Worm (Caenorhabditis elegans) whole organism, young adult: ENCODE results near the gene srx-68.

Experiments
- B0035.1 ChIP-seq: sonication (generic microtip); optimal IDR thresholded peaks from 2 replicates; lab custom pipeline; 2016; ENCODE audit warnings: missing genetic modification characterization, mild to moderate bottlenecking, missing compliant biosample characterization, missing genotype, missing genetic modification reagents
- F22D6.2 ChIP-seq: sonication (generic microtip); optimal IDR thresholded peaks from 2 replicates; lab custom pipeline; 2016; ENCODE audit warnings: mild to moderate bottlenecking, missing genetic modification characterization, missing compliant biosample characterization
- F33H1.4 ChIP-seq: fragments of 200-800 bp; sonication (Bioruptor generic); IDR thresholded peaks from 2 replicates; pipeline ENCODE4 v1.3.6; 2022; ENCODE audit warnings: missing genetic modification reagents, missing genetic modification characterization, missing compliant biosample characterization
- F37B4.10 ChIP-seq: fragments of 200-800 bp; sonication (Bioruptor generic); IDR thresholded peaks from 2 replicates; pipeline ENCODE4 v1.3.6; 2022; ENCODE audit warnings: missing genetic modification characterization, missing compliant biosample characterization
- F52B5.7 ChIP-seq: sonication (generic microtip); optimal IDR thresholded peaks from 2 replicates; lab custom pipeline; 2016; ENCODE audit warnings: mild to moderate bottlenecking, missing genetic modification characterization, missing compliant biosample characterization
- T07F8.4 ChIP-seq: sonication (generic microtip); optimal IDR thresholded peaks from 2 replicates; lab custom pipeline; 2016; ENCODE audit warnings: mild to moderate bottlenecking, missing genetic modification characterization, moderate library complexity, missing compliant biosample characterization
- T26A5.8 ChIP-seq: sonication (generic microtip); optimal IDR thresholded peaks from 2 replicates; lab custom pipeline; 2016; ENCODE audit warnings: missing genetic modification characterization, missing compliant biosample characterization
- Y56A3A.18 ChIP-seq: fragments of 200-800 bp; sonication (Bioruptor generic); IDR thresholded peaks from 2 replicates; pipeline ENCODE4 v1.3.6; 2022; ENCODE audit warnings: missing genetic modification reagents, missing genetic modification characterization, missing compliant biosample characterization
- Y67H2A.10 ChIP-seq: fragments of 200-800 bp; sonication (Bioruptor generic); conservative IDR thresholded peaks from 2 replicates; pipeline ENCODE4 v1.3.6; 2022; ENCODE audit warnings: missing genetic modification reagents, missing genetic modification characterization, missing compliant biosample characterization
- ZK185.1 ChIP-seq: sonication (generic microtip); optimal IDR thresholded peaks from 2 replicates; lab custom pipeline; 2016; ENCODE audit warnings: mild to moderate bottlenecking, missing genetic modification characterization, missing compliant biosample characterization; ENCODE audit not compliant: poor library complexity, severe bottlenecking
- aptf-2 ChIP-seq: fragments of 200-800 bp; sonication (Bioruptor generic); conservative IDR thresholded peaks from 2 replicates; pipeline ENCODE4 v1.3.6; 2022; ENCODE audit warnings: missing genetic modification reagents, missing genetic modification characterization, missing compliant biosample characterization
- aptf-3 ChIP-seq: fragments of 200-800 bp; sonication (Bioruptor generic); IDR thresholded peaks from 2 replicates; pipeline ENCODE4 v1.3.6; 2022; ENCODE audit warnings: missing genetic modification characterization, missing compliant biosample characterization
- athp-1 ChIP-seq: sonication (generic microtip); optimal IDR thresholded peaks from 2 replicates; lab custom pipeline; 2017; ENCODE audit warnings: mild to moderate bottlenecking, missing genetic modification characterization, missing compliant biosample characterization
- attf-3 ChIP-seq: fragments of 200-800 bp; sonication (Bioruptor generic); conservative IDR thresholded peaks from 2 replicates; pipeline ENCODE4 v1.3.6; 2022; ENCODE audit warnings: missing genetic modification reagents, missing genetic modification characterization, missing compliant biosample characterization
- ccch-3 ChIP-seq: fragments of 200-800 bp; sonication (Bioruptor generic); optimal IDR thresholded peaks from 2 replicates; lab custom pipeline; 2018; ENCODE audit warnings: mild to moderate bottlenecking, missing genetic modification characterization, missing compliant biosample characterization
- ceh-79 ChIP-seq: sonication (generic microtip); optimal IDR thresholded peaks from 2 replicates; lab custom pipeline; 2017; ENCODE audit warnings: mild to moderate bottlenecking, missing genetic modification characterization, missing compliant biosample characterization
- him-1 ChIP-seq: sonication (generic microtip); optimal IDR thresholded peaks from 2 replicates; lab custom pipeline; 2016; ENCODE audit warnings: missing genotype, missing genetic modification reagents, missing genetic modification characterization, missing compliant biosample characterization
- hmg-1.2 ChIP-seq: fragments of 200-800 bp; sonication (Bioruptor generic); IDR thresholded peaks from 2 replicates; pipeline ENCODE4 v1.3.6; 2022; ENCODE audit warnings: missing genetic modification reagents, missing genetic modification characterization, missing compliant biosample characterization
- hsf-1 ChIP-seq: fragments of 200-800 bp; sonication (Bioruptor generic); IDR thresholded peaks from 2 replicates; pipeline ENCODE4 v1.3.6; 2022; ENCODE audit warnings: missing genetic modification reagents, missing genetic modification characterization, missing compliant biosample characterization
- lin-40 ChIP-seq: sonication (generic microtip); optimal IDR thresholded peaks from 2 replicates; lab custom pipeline; 2016; ENCODE audit warnings: missing genetic modification characterization, mild to moderate bottlenecking, missing compliant biosample characterization, missing genotype, missing genetic modification reagents
- lir-1 ChIP-seq: fragments of 200-800 bp; sonication (Bioruptor generic); conservative IDR thresholded peaks from 2 replicates; pipeline ENCODE4 v1.3.6; 2022; ENCODE audit warnings: missing genetic modification reagents, missing genetic modification characterization, missing compliant biosample characterization
- lsy-27 ChIP-seq: sonication (generic microtip); optimal IDR thresholded peaks from 2 replicates; lab custom pipeline; 2017; ENCODE audit warnings: missing genetic modification characterization, mild to moderate bottlenecking, missing compliant biosample characterization, antibody characterized with exemption, missing genotype, borderline replicate concordance; ENCODE audit not compliant: insufficient read depth
- mcd-1 ChIP-seq: fragments of 200-800 bp; sonication (Bioruptor generic); IDR thresholded peaks from 2 replicates; pipeline ENCODE4 v1.3.6; 2022; ENCODE audit warnings: missing genetic modification reagents, missing genetic modification characterization, missing compliant biosample characterization
- mel-28 ChIP-seq: sonication (generic microtip); optimal IDR thresholded peaks from 2 replicates; lab custom pipeline; 2016; ENCODE audit warnings: borderline replicate concordance, mild to moderate bottlenecking, missing genetic modification characterization, missing compliant biosample characterization
- nfya-2 ChIP-seq: fragments of 200-800 bp; sonication (Bioruptor generic); IDR thresholded peaks from 2 replicates; pipeline ENCODE4 v1.3.6; 2022; ENCODE audit warnings: missing genetic modification reagents, missing genetic modification characterization, missing compliant biosample characterization
- nfyb-1 ChIP-seq: fragments of 200-800 bp; sonication (Bioruptor generic); IDR thresholded peaks from 2 replicates; pipeline ENCODE4 v1.3.6; 2022; ENCODE audit warnings: missing genetic modification reagents, missing genetic modification characterization, missing compliant biosample characterization
- rec-8 ChIP-seq, 2 experiments: sonication (generic microtip); optimal IDR thresholded peaks; 2 replicates each; lab custom pipeline; 2016; ENCODE audit warnings: mild to moderate bottlenecking in 2 of 2, missing genetic modification characterization in 2 of 2, missing genetic modification reagents in 2 of 2, missing genotype in 2 of 2, missing biosample characterization in 1 of 2, missing compliant biosample characterization in 1 of 2, moderate library complexity in 1 of 2
- sdz-38 ChIP-seq: sonication (generic microtip); optimal IDR thresholded peaks from 2 replicates; lab custom pipeline; 2016; ENCODE audit warnings: missing genotype, missing genetic modification characterization, missing compliant biosample characterization
- snpc-1.3 ChIP-seq: sonication (generic microtip); optimal IDR thresholded peaks from 2 replicates; lab custom pipeline; 2017; ENCODE audit warnings: missing genetic modification characterization, mild to moderate bottlenecking, missing compliant biosample characterization, antibody characterized with exemption, moderate library complexity, missing genotype, missing genetic modification reagents; ENCODE audit not compliant: insufficient read depth
- snpc-4 ChIP-seq, 5 experiments: fragments of 150-350 bp in 1 of 5; sonication (generic microtip) in 4 of 5; optimal IDR thresholded peaks; 2 replicates each; lab custom pipeline; 2014 to 2018; ENCODE audit warnings: missing genetic modification characterization in 5 of 5, missing biosample characterization in 3 of 5, antibody characterized with exemption in 2 of 5, mild to moderate bottlenecking in 2 of 5, missing compliant biosample characterization in 2 of 5, missing genotype in 2 of 5, moderate library complexity in 2 of 5, missing genetic modification reagents in 1 of 5
- ztf-18 ChIP-seq: sonication (generic microtip); optimal IDR thresholded peaks from 2 replicates; lab custom pipeline; 2016; ENCODE audit warnings: missing genotype, mild to moderate bottlenecking, missing genetic modification characterization, missing compliant biosample characterization
- ztf-28 ChIP-seq: fragments of 200-800 bp; sonication (Bioruptor generic); IDR thresholded peaks from 2 replicates; pipeline ENCODE4 v1.3.6; 2022; ENCODE audit warnings: missing genetic modification reagents, missing genetic modification characterization, missing compliant biosample characterization
- ztf-6 ChIP-seq: fragments of 200-800 bp; sonication (Bioruptor generic); IDR thresholded peaks from 2 replicates; pipeline ENCODE4 v1.3.6; 2022; ENCODE audit warnings: missing genetic modification reagents, missing genetic modification characterization, missing compliant biosample characterization

The srx-68 gene

DNA sequence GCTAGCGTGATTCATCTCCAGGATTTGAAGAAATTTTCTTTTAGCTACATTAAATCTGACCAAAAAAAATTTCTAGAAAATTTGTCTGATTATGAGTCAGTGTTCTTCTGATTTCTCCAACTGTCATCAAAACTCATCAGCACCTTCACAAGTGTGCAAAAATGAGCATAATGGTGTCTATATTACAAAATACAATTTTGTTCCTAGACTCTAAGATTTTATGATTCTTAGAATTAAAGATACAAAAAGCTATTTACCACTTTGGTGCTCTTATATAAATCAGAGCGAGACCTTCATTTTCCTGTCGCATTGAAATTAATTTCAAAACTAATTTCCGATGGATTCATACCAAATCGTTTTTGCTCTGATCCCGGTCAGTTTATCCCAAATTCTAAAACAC is at the start of gene srx-68:
srx-68 (plus strand) TSS at position 301 of the 400 bp plus-strand sequence.
- TF ChIP-seq T26A5.8 (tag; lab: Kevin White, UChicago) (no peak), attf-3 (no peak), aptf-2 (GFP tag; lab: Robert Waterston, UW) (no peak), aptf-3 (GFP tag; lab: Robert Waterston, UW) (no peak), lsy-27 (no peak), him-1 (tag; lab: Kevin White, UChicago) (no peak)

DNA sequence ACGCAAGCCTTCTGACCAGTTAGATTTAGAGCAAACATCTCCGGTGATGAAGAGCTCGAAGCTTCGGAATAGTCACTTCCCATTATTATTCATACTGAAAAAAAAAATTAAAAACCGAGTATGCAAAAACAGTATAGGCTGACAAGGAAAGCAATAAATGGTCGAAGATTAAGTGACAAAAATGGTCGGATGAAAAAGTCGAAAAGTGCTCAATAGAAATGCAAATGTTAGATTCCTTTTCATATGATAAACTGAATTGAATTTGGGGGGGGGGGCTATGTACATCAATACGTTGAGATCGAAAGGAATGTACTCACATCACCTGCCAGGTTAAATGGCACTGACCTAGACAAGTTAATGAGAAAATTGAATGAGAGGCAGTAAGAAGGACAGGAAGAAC is 49.7 kb upstream of the srx-68 start, which contains the start of gene nhr-187:
nhr-187 (minus strand) TSS at position 101 of the 400 bp plus-strand sequence.
- TF ChIP-seq B0035.1 (tag; lab: Kevin White, UChicago), result no peak
- TF ChIP-seq attf-3, result no peak
- TF ChIP-seq hmg-1.2 (GFP tag; lab: Robert Waterston, UW), result no peak
- no peak for TF ChIP-seq Y67H2A.10 (GFP tag; lab: Robert Waterston, UW)
- no peak for TF ChIP-seq F22D6.2 (tag; lab: Kevin White, UChicago)
- TF ChIP-seq Y56A3A.18 (GFP tag; lab: Robert Waterston, UW), result no peak
- no peak for TF ChIP-seq T07F8.4
- TF ChIP-seq ztf-28 (GFP tag; lab: Robert Waterston, UW), result no peak
- no peak for TF ChIP-seq snpc-4 (GFP tag; optimal IDR thresholded peaks at IDR 0.05; lab: Kevin White, UChicago)
- TF ChIP-seq snpc-4 (tag; optimal IDR thresholded peaks at IDR 0.05; lab: Kevin White, UChicago), result no peak
- TF ChIP-seq F37B4.10 (GFP tag; lab: Robert Waterston, UW), result no peak
- no peak for TF ChIP-seq ccch-3 (GFP tag; lab: Kevin White, UChicago)

DNA sequence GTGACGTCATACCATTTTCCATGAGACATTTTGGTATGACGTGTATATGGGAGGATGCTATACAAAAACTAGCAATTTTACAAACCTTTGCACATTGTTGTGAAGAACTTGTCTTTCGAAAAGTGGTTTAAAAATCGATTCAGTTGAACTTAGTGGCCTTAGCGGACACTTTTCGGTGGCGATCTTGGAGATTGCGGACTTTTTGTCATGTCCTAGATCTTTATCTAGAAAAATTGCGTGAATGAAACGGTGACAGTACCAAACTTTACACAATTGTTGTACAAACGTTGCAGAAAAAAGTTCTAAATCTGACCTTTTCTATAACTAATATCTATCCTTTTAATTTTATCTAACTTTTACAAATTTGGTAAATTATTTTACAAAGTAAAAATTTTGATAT is 47.3 kb upstream of the srx-68 start:
- no peak for TF ChIP-seq nfyb-1 (GFP tag; lab: Robert Waterston, UW)
- no peak for TF ChIP-seq sdz-38 (tag; lab: Kevin White, UChicago)
- no peak for TF ChIP-seq lin-40 (tag; lab: Kevin White, UChicago)
- no peak for TF ChIP-seq ztf-18 (tag; lab: Kevin White, UChicago)
- no peak for TF ChIP-seq ZK185.1 (tag; lab: Kevin White, UChicago)
- no peak for TF ChIP-seq lir-1 (GFP tag; lab: Robert Waterston, UW)
- TF ChIP-seq mcd-1 (GFP tag; lab: Robert Waterston, UW), result no peak
- TF ChIP-seq ztf-6 (GFP tag; lab: Robert Waterston, UW), result no peak
- TF ChIP-seq ztf-28 (GFP tag; lab: Robert Waterston, UW), result no peak
- no peak for TF ChIP-seq F52B5.7 (tag; lab: Kevin White, UChicago)
- no peak for TF ChIP-seq mel-28 (tag; lab: Kevin White, UChicago)
- TF ChIP-seq nfya-2 (GFP tag; lab: Robert Waterston, UW), result no peak
- no peak for TF ChIP-seq F33H1.4 (GFP tag; lab: Robert Waterston, UW)
- TF ChIP-seq T26A5.8 (tag; lab: Kevin White, UChicago), result no peak
- no peak for TF ChIP-seq hsf-1 (GFP tag; lab: Robert Waterston, UW)
- TF ChIP-seq snpc-1.3, result no peak
- TF ChIP-seq snpc-4 (GFP tag; optimal IDR thresholded peaks at IDR 0.05; lab: Kevin White, UChicago), result no peak
- TF ChIP-seq snpc-4 (tag; optimal IDR thresholded peaks at IDR 0.05; lab: Kevin White, UChicago), result no peak
- no peak for TF ChIP-seq athp-1 (tag; lab: Kevin White, UChicago)
- TF ChIP-seq ceh-79 (tag; lab: Kevin White, UChicago), result no peak
- no peak for TF ChIP-seq rec-8 (tag; optimal IDR thresholded peaks at IDR 0.05; lab: Kevin White, UChicago)
